Fruit fly (Drosophila melanogaster): Measurements from ENCODE around the gene CG5608.
"Not testable (repeated sequence)": the region's sequence is repeated elsewhere in the genome, so short reads cannot be mapped to it uniquely, and the experiment has no call there.

DNA sequence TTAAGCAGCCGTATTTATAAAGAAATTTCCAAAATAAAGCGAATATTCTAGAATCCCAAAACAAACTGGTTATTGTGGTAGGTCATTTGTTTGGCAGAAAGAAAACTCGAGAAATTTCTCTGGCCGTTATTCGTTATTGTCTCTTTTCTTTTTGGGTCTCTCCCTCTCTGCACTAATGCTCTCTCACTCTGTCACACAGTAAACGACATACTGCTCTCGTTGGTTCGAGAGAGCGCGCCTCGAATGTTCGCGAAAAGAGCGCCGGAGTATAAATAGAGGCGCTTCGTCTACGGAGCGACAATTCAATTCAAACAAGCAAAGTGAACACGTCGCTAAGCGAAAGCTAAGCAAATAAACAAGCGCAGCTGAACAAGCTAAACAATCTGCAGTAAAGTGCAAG is 37.1 kb upstream of the CG5608 start, which contains the start of gene Hsp70Bbb:
- not testable (repeated sequence) for TF ChIP-seq CG8478 (optimal IDR thresholded peaks at IDR 0.05); usp (GFP tag; optimal IDR thresholded peaks at IDR 0.05); pan (optimal IDR thresholded peaks at IDR 0.05)
